Worm (Caenorhabditis elegans): Measurements from ENCODE around the gene srj-4.

ce11 chrV:12199474-12199873 lies 36.5 kb downstream of the srj-4 start:
- no peak for TF ChIP-seq vab-7 (GFP tag; IDR thresholded peaks at IDR 0.05)
- no peak for TF ChIP-seq dmd-9 (GFP tag; IDR thresholded peaks at IDR 0.05)
- TF ChIP-seq F49E8.2 (tag; optimal IDR thresholded peaks at IDR 0.05; ENCODE audit: borderline replicate concordance), result no peak
- TF ChIP-seq mxl-2 (GFP tag; conservative IDR thresholded peaks at IDR 0.05), result no peak
- TF ChIP-seq hlh-11 (tag; optimal IDR thresholded peaks at IDR 0.05), result peak; percentile 72
- no peak for TF ChIP-seq lim-7 (GFP tag; IDR thresholded peaks at IDR 0.05)
- no peak for TF ChIP-seq aly-2 (tag; optimal IDR thresholded peaks at IDR 0.05)
- TF ChIP-seq F44E2.7 (GFP tag; IDR thresholded peaks at IDR 0.05), result no peak
